Fruit fly (Drosophila melanogaster) whole organism, embryonic: ENCODE results near the gene CG10638.

ENCODE experiments used
- CG6654 ChIP-seq: fragments of 200-800 bp; sonication (Bioruptor generic); optimal IDR thresholded peaks from 2 replicates; lab custom pipeline; 2017; ENCODE audit warnings: missing biosample characterization, mild to moderate bottlenecking, missing genetic modification characterization
- nom ChIP-seq: fragments of 200-800 bp; sonication (Bioruptor generic); optimal IDR thresholded peaks from 2 replicates; lab custom pipeline; 2017; ENCODE audit warnings: missing biosample characterization, missing genetic modification characterization, mild to moderate bottlenecking, moderate library complexity, missing genetic modification reagents

- TF ChIP-seq nom (GFP tag; lab: Kevin White, UChicago) (peak; percentile 55), CG6654 (GFP tag; lab: Kevin White, UChicago) (no peak)
Observed at dm6 chr3L:12503865-12504650, 2.9 kb upstream of the CG10638 start, which contains the start of the genes CG10646 and vih.
